Fruit fly (Drosophila melanogaster): ENCODE results near the gene CG14312.

CG14312 gene

DNA sequence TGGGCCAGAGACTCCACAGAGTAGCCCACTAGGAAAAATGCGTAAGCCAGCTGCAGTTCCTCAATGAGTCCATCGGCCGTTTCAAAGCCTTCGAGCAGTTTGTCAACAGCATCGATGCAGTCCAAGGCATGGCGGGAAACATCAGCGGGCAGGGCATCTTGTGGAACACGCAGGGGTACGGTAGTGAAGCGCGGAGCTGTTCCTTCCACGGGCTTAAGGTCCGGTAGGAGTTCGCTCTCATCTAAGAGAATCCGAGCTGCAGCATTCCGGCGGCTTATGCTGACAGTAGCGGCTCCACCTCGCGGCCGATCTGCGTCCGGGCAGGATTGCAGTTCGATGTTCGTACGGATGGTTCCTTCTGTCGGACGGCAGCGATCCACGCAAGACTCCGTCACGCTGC is 31.5 kb downstream of the CG14312 start:
- no peak for TF ChIP-seq h (optimal IDR thresholded peaks at IDR 0.05)
- no peak for TF ChIP-seq Sin3A (optimal IDR thresholded peaks at IDR 0.05)
- TF ChIP-seq insv (optimal IDR thresholded peaks at IDR 0.05) = no peak
- TF ChIP-seq Myc (optimal IDR thresholded peaks at IDR 0.05) = no peak
- peak; percentile 92 for TF ChIP-seq ttk (optimal IDR thresholded peaks at IDR 0.05)

DNA sequence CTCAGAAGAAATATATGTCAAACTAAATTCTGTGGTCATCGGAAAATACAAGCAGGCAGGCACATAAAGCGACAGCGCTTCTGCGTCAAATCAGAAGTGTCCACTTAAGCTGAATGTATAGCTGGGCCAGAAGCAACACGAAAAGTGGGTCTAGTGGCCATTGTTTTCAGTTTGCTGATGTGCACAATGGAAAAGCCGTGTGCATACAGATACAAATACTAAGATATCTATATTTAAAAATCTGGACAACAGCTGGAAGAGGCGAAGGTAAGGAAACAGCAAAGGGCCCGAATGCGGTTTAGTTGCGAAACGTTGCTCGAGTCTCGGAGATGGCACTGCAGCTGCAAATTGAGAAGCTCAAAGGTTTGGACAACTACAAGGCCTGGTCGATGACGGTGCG is 32.5 kb downstream of the CG14312 start, which contains the start of gene CG18598:
Gene CG18598 (plus strand): TSS at position 301 of the 400 bp plus-strand sequence.
- TF ChIP-seq ttk (optimal IDR thresholded peaks at IDR 0.05) (no peak), psq (optimal IDR thresholded peaks at IDR 0.05) (no peak), h (optimal IDR thresholded peaks at IDR 0.05) (no peak), Sin3A (optimal IDR thresholded peaks at IDR 0.05) (no peak), insv (optimal IDR thresholded peaks at IDR 0.05) (no peak), Myc (optimal IDR thresholded peaks at IDR 0.05) (no peak)

DNA sequence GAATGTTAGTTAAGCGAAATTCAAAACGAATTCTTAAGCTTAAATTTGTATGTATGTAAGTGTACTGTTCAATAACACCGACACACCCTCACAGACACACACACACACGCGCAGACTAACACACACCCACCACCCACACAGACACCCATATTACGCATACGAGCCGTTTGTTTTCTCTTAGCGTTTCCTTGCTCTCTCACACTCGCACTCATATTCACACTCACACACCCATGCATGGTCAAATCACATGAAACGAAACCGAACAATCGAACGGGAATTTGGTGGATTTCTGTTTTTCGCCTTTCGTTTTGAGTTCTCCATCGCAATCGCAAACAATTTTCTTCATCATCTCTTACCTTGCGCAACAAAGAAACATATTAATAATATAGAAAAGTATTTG is 34.1 kb downstream of the CG14312 start:
- TF ChIP-seq Myc (optimal IDR thresholded peaks at IDR 0.05) (no peak), ttk (optimal IDR thresholded peaks at IDR 0.05) (no peak), h (optimal IDR thresholded peaks at IDR 0.05) (no peak), psq (optimal IDR thresholded peaks at IDR 0.05) (no peak), insv (optimal IDR thresholded peaks at IDR 0.05) (no peak), Sin3A (optimal IDR thresholded peaks at IDR 0.05) (no peak)

dm6 chr3R:18246041-18246440 is 37.3 kb downstream of the CG14312 start:
- TF ChIP-seq Myc (optimal IDR thresholded peaks at IDR 0.05) = no peak
- no peak for TF ChIP-seq psq (optimal IDR thresholded peaks at IDR 0.05)
- TF ChIP-seq h (optimal IDR thresholded peaks at IDR 0.05) = no peak
- TF ChIP-seq ttk (optimal IDR thresholded peaks at IDR 0.05) = no peak
- TF ChIP-seq insv (optimal IDR thresholded peaks at IDR 0.05) = no peak
- TF ChIP-seq Sin3A (optimal IDR thresholded peaks at IDR 0.05) = no peak

DNA sequence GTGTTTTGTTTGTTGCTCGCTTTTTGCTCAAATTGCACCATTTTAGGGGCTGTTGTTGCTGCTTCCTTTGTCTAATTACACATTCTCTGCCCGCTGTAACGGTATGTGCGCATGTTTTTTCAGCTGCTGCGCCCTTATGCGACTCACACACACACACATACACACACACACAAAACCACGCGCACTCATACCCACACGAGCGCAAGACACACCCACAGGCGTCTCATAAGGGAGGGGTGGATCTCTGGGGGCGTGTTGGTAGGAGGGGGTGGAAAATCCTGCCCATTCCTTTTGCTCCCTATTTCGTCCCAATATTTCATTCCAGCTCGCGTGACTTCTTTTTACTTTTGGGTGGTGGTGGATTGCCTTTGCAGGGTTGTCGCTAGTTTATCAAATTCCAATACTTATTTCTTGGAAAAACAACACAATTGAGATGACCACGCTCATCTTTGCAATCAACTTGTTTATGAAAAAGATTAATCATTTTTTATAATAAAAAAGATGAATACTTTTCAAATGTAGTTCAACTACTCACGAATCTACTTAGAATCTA is 38.2 kb downstream of the CG14312 start:
- no peak for TF ChIP-seq Sin3A (optimal IDR thresholded peaks at IDR 0.05)
- TF ChIP-seq ttk (optimal IDR thresholded peaks at IDR 0.05) = no peak
- TF ChIP-seq Myc (optimal IDR thresholded peaks at IDR 0.05) = no peak
- TF ChIP-seq insv (optimal IDR thresholded peaks at IDR 0.05) = no peak
- TF ChIP-seq h (optimal IDR thresholded peaks at IDR 0.05) = no peak
- TF ChIP-seq psq (optimal IDR thresholded peaks at IDR 0.05) = no peak

- TF ChIP-seq Sin3A (optimal IDR thresholded peaks at IDR 0.05) (no peak), h (optimal IDR thresholded peaks at IDR 0.05) (no peak), ttk (optimal IDR thresholded peaks at IDR 0.05) (no peak), psq (optimal IDR thresholded peaks at IDR 0.05) (no peak), Myc (optimal IDR thresholded peaks at IDR 0.05) (no peak), insv (optimal IDR thresholded peaks at IDR 0.05) (no peak)
Observed at dm6 chr3R:18244171-18245043, 38.9 kb downstream of the CG14312 start.

- TF ChIP-seq h (optimal IDR thresholded peaks at IDR 0.05) (no peak), ttk (optimal IDR thresholded peaks at IDR 0.05) (no peak), psq (optimal IDR thresholded peaks at IDR 0.05) (no peak), Myc (optimal IDR thresholded peaks at IDR 0.05) (no peak), insv (optimal IDR thresholded peaks at IDR 0.05) (no peak), Sin3A (optimal IDR thresholded peaks at IDR 0.05) (no peak)
Observed at dm6 chr3R:18243718-18244170, 39.6 kb downstream of the CG14312 start.

dm6 chr3R:18243000-18243399 is 40.3 kb downstream of the CG14312 start:
- TF ChIP-seq psq (optimal IDR thresholded peaks at IDR 0.05) (no peak), Myc (optimal IDR thresholded peaks at IDR 0.05) (no peak)

DNA sequence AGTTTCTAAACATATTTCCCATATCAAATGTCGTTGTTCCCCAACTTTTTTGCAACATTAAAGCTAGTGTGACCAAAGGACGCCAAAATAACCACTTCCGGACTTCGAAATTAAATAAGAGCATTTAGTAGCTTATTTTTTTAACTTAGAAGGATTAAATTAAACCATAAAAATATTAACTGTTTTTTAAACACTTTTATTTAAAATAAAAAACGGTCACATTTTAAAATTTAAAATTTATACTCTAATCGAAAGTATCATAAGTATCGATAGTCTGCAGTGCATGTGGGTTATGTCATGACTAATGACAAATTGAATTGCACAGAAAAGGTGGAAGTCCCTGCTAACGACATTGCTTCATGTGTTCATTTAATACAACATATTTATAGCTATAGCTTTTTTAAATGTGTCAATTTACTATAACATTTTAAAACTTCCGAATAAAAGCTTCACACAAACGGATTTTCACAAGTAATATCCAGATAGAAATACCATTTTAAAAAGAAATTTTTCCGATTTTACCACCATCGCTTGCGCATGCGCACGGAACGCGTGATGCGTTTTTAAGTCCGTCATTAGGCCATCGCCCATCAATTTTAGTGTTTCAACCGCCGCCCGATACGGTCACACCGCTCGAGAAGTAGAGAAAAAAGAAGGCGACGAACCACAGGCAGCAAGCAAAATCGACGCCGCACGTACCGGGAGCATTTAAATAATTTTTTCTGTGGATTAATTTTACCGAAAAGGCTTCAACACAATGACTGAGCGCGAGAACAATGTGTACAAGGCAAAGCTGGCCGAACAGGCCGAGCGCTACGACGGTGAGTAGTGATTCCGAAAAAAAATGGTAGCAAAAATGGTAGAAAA is 41.0 kb downstream of the CG14312 start, which contains the start of the genes CG7156 and 14-3-3epsilon:
Gene CG7156 (minus strand): TSS at position 71 of the 867 bp plus-strand sequence.
Gene 14-3-3epsilon (plus strand): TSS at position 443 of the 867 bp plus-strand sequence.
- TF ChIP-seq insv (optimal IDR thresholded peaks at IDR 0.05) (no peak), h (optimal IDR thresholded peaks at IDR 0.05) (no peak), ttk (optimal IDR thresholded peaks at IDR 0.05) (no peak), Sin3A (optimal IDR thresholded peaks at IDR 0.05) (no peak), psq (optimal IDR thresholded peaks at IDR 0.05) (no peak), Myc (optimal IDR thresholded peaks at IDR 0.05) (no peak)

DNA sequence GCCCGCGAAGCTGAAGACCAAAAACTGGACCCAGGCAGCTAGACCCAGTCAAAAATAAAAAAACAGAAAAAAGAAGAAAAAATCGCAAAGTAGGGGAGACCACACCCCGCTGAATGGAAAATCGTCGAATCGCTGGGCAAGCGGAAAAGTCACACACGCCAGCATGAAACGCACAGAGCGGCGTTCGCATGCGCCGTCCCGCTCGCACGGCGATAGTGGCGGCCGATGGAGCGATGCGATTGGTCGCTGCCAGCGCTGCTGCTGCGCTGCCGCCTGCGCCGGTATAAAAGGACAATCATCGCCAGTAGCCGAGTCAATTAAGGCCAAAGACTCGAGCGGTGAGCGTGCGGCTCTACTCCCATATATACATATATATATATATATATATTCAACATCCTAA is 47.4 kb downstream of the CG14312 start, which contains the start of gene repo:
Gene repo (plus strand): TSS at position 314 of the 400 bp plus-strand sequence.
- TF ChIP-seq insv (optimal IDR thresholded peaks at IDR 0.05) = no peak
- TF ChIP-seq psq (optimal IDR thresholded peaks at IDR 0.05) = no peak
- no peak for TF ChIP-seq ttk (optimal IDR thresholded peaks at IDR 0.05)

DNA sequence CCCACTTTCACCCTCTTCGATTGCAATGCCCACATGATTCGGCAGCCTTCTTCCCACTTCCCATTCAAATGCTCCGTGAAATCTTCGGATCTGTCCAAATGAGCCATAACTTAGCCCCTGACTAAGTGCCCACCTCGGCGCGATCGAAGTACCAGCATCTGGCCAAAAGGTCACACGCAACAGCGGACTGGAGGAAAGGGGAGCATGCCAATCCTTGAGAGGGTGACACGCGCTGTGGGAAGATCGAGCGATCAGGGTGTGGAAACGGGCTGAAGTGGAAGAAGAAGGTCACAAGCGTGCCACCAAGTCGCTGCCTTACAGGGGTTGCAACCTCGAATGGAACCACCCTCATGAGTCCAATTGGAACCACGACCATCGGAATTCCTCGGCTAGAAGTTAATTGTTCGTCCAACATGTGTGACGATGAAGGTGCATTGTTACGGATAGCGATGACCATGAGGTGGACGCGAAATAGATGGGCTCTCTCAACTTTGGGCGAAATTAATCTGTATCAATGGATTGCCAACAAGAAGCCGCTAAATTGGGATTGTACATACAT is 48.5 kb downstream of the CG14312 start:
- TF ChIP-seq h (optimal IDR thresholded peaks at IDR 0.05) = no peak
- TF ChIP-seq insv (optimal IDR thresholded peaks at IDR 0.05) = no peak
- TF ChIP-seq ttk (optimal IDR thresholded peaks at IDR 0.05) = no peak
- TF ChIP-seq Sin3A (optimal IDR thresholded peaks at IDR 0.05) = no peak
- TF ChIP-seq psq (optimal IDR thresholded peaks at IDR 0.05) = no peak
- no peak for TF ChIP-seq Myc (optimal IDR thresholded peaks at IDR 0.05)
